1 worm cellular context compared by ENCODE assay signal in genomic region chrV:5693595-5693994, ce11.
A peak's percentile ranks its signal among the peaks of the same experiment; 100 is the strongest.
TF ChIP-seq lines count a peak whose summit lies in the region.

No protein-coding gene starts in this region.

TF ChIP-seq in whole organism, L1 larva, 84 proteins besides CTCF, POLR2A, EP300 and RAD21 (continued from another document):
- peak; percentile 52 for TF ChIP-seq snu-23 (GFP tag; optimal IDR thresholded peaks at IDR 0.05; lab: Kevin White, UChicago)
- TF ChIP-seq irx-1 (tag; optimal IDR thresholded peaks at IDR 0.05; lab: Kevin White, UChicago): no peak
- peak in 1 of 2 experiments; percentile 47 for TF ChIP-seq mdl-1 (tag; optimal IDR thresholded peaks at IDR 0.05; lab: Kevin White, UChicago)
- no peak for TF ChIP-seq nhr-84 (tag; optimal IDR thresholded peaks at IDR 0.05; lab: Kevin White, UChicago)
- TF ChIP-seq elt-3 (tag; optimal IDR thresholded peaks at IDR 0.05; lab: Kevin White, UChicago): peak; percentile 50 to 97 (median 68)
- peak; percentile 43 for TF ChIP-seq tbx-2 (tag; optimal IDR thresholded peaks at IDR 0.05; lab: Kevin White, UChicago)
- no peak for TF ChIP-seq xbp-1 (tag; optimal IDR thresholded peaks at IDR 0.05; lab: Kevin White, UChicago)
- TF ChIP-seq fkh-4 (tag; optimal IDR thresholded peaks at IDR 0.05; lab: Kevin White, UChicago; ENCODE audit: borderline replicate concordance): no peak
- TF ChIP-seq nhr-77 (tag; optimal IDR thresholded peaks at IDR 0.05; lab: Kevin White, UChicago): no peak
- no peak for TF ChIP-seq efl-1 (optimal IDR thresholded peaks at IDR 0.05; lab: Kevin White, UChicago)
- TF ChIP-seq efl-1 (GFP tag; optimal IDR thresholded peaks at IDR 0.05 in 1 of 2; lab: Kevin White, UChicago): peak in 1 of 2 experiments; percentile 66
- no peak for TF ChIP-seq aly-2 (tag; optimal IDR thresholded peaks at IDR 0.05; lab: Kevin White, UChicago)
TF ChIP-seq in whole organism, L1 larva: peak in this region for 16.
